Fruit fly (Drosophila melanogaster): ENCODE results near the gene r.

Gene r

DNA sequence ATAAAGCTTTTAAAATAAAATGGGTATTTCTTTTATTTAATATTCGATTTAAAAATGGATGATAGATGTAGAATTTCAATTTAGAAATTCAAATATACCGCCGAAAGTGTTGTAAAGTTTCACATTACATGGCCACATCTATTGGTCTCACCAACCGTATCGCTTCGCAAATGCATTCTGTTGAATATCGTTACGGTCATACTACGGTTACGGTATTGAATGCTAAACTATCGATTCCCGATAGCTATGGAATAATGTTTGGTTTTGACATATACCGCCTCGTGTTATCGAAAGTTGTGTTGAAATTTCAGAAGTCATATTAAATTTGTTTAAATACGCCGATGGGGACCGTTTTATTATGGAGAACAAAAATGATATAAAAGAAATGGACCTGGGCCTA is 4.1 kb upstream of the r start, which contains the start of the genes CG32573 and CG42512:
CG32573 (plus strand) TSS at position 279 of the 400 bp plus-strand sequence.
CG42512 (plus strand) TSS at position 279 of the 400 bp plus-strand sequence.
- TF ChIP-seq D (optimal IDR thresholded peaks at IDR 0.05) (no peak), D (GFP tag; optimal IDR thresholded peaks at IDR 0.05) (no peak), MBD-R2 (GFP tag; IDR thresholded peaks at IDR 0.05) (peak; percentile 40), CG13624 (GFP tag; optimal IDR thresholded peaks at IDR 0.05) (peak; percentile 1), Bgb (GFP tag; IDR thresholded peaks at IDR 0.05; ENCODE audit: partially characterized antibody) (peak; percentile 79), CG16813 (GFP tag; IDR thresholded peaks at IDR 0.05; ENCODE audit: partially characterized antibody) (peak; percentile 67), CG42726 (GFP tag; IDR thresholded peaks at IDR 0.05; ENCODE audit: partially characterized antibody) (peak; percentile 4; the same call in 1 of the 2 replicates), CG12659 (GFP tag; optimal IDR thresholded peaks at IDR 0.05) (peak; percentile 43), B-H2 (GFP tag; optimal IDR thresholded peaks at IDR 0.05) (peak; percentile 43), CG3995 (GFP tag; optimal IDR thresholded peaks at IDR 0.05) (peak; percentile 26), CG30020 (tag; optimal IDR thresholded peaks at IDR 0.05) (peak; percentile 19), Poxn (GFP tag; IDR thresholded peaks at IDR 0.05) (no peak), CG13287 (GFP tag; IDR thresholded peaks at IDR 0.05; ENCODE audit: partially characterized antibody) (peak; percentile 83), HLH4C (GFP tag; IDR thresholded peaks at IDR 0.05; ENCODE audit: partially characterized antibody) (peak; percentile 77), insv (GFP tag; optimal IDR thresholded peaks at IDR 0.05) (peak in 1 of 2 experiments; percentile 71), klu (GFP tag; IDR thresholded peaks at IDR 0.05) (no peak), HmgZ (tag; optimal IDR thresholded peaks at IDR 0.05) (peak; percentile 49), sna (GFP tag; IDR thresholded peaks at IDR 0.05; ENCODE audit: partially characterized antibody) (peak; percentile 59), CG15601 (tag; optimal IDR thresholded peaks at IDR 0.05) (peak; percentile 24), CG1602 (GFP tag; optimal IDR thresholded peaks at IDR 0.05) (no peak), CG3847 (GFP tag; IDR thresholded peaks at IDR 0.05) (peak; percentile 60), ara (GFP tag; IDR thresholded peaks at IDR 0.05) (no peak), pita (GFP tag; optimal IDR thresholded peaks at IDR 0.05) (peak; percentile 24), CG1647 (GFP tag; optimal IDR thresholded peaks at IDR 0.05) (peak; percentile 11), Doc3 (GFP tag; IDR thresholded peaks at IDR 0.05; ENCODE audit: partially characterized antibody) (peak; percentile 62; the same call in 2 of the 3 replicates), CG10274 (GFP tag; optimal IDR thresholded peaks at IDR 0.05) (no peak), fd64A (GFP tag; optimal IDR thresholded peaks at IDR 0.05) (no peak), phol (tag; optimal IDR thresholded peaks at IDR 0.05) (peak; percentile 20), Fer1 (GFP tag; optimal IDR thresholded peaks at IDR 0.05) (no peak), bbx (GFP tag; IDR thresholded peaks at IDR 0.05; ENCODE audit: partially characterized antibody) (peak; percentile 78), CTCF (GFP tag; optimal IDR thresholded peaks at IDR 0.05) (peak; percentile 38), CG9437 (GFP tag; optimal IDR thresholded peaks at IDR 0.05) (peak; percentile 77), fu2 (GFP tag; optimal IDR thresholded peaks at IDR 0.05) (no peak), Pdp1 (GFP tag; optimal IDR thresholded peaks at IDR 0.05) (peak in 1 of 2 experiments; percentile 34), lola (GFP tag; optimal IDR thresholded peaks at IDR 0.05) (no peak), BEAF-32 (GFP tag; optimal IDR thresholded peaks at IDR 0.05) (peak; percentile 71), CG15514 (GFP tag; optimal IDR thresholded peaks at IDR 0.05) (peak; percentile 61), gce (GFP tag; IDR thresholded peaks at IDR 0.05) (no peak), gfzf (GFP tag; optimal IDR thresholded peaks at IDR 0.05) (peak; percentile 84), Hmr (GFP tag; optimal IDR thresholded peaks at IDR 0.05) (peak; percentile 19), CG9797 (GFP tag; optimal IDR thresholded peaks at IDR 0.05) (peak; percentile 78), bab2 (GFP tag; optimal IDR thresholded peaks at IDR 0.05) (no peak), CG8290 (GFP tag; optimal IDR thresholded peaks at IDR 0.05) (no peak), CG8290 (tag; optimal IDR thresholded peaks at IDR 0.05) (peak in 1 of 2 experiments; percentile 71), mam (GFP tag; optimal IDR thresholded peaks at IDR 0.05) (peak; percentile 13), pzg (GFP tag; optimal IDR thresholded peaks at IDR 0.05) (peak; percentile 92), Sry-δ (GFP tag; optimal IDR thresholded peaks at IDR 0.05) (peak; percentile 72), hbn (GFP tag; IDR thresholded peaks at IDR 0.05; ENCODE audit: partially characterized antibody) (peak; percentile 63), chinmo (GFP tag; IDR thresholded peaks at IDR 0.05; ENCODE audit: partially characterized antibody) (peak; percentile 90), Xbp1 (GFP tag; optimal IDR thresholded peaks at IDR 0.05) (no peak)
